Worm (Caenorhabditis elegans) whole organism, young adult: ENCODE data around the gene moe-3.

ENCODE experiments used
- B0261.1 ChIP-seq: sonication (generic microtip); optimal IDR thresholded peaks from 2 replicates; lab custom pipeline; 2016; ENCODE audit warnings: mild to moderate bottlenecking, missing genetic modification characterization, moderate library complexity, missing compliant biosample characterization
- F22D6.2 ChIP-seq: sonication (generic microtip); optimal IDR thresholded peaks from 2 replicates; lab custom pipeline; 2016; ENCODE audit warnings: mild to moderate bottlenecking, missing genetic modification characterization, missing compliant biosample characterization
- F37B4.10 ChIP-seq: fragments of 200-800 bp; sonication (Bioruptor generic); IDR thresholded peaks from 2 replicates; pipeline ENCODE4 v1.3.6; 2022; ENCODE audit warnings: missing genetic modification characterization, missing compliant biosample characterization
- F39B2.1 ChIP-seq: fragments of 200-800 bp; sonication (Bioruptor generic); IDR thresholded peaks from 2 replicates; pipeline ENCODE4 v1.3.6; 2022; ENCODE audit warnings: missing genetic modification reagents, missing genetic modification characterization, missing compliant biosample characterization
- K12H6.12 ChIP-seq: fragments of 200-800 bp; sonication (Bioruptor generic); optimal IDR thresholded peaks from 2 replicates; lab custom pipeline; 2018; ENCODE audit warnings: mild to moderate bottlenecking, missing genetic modification characterization, missing compliant biosample characterization
- T26A5.8 ChIP-seq: sonication (generic microtip); optimal IDR thresholded peaks from 2 replicates; lab custom pipeline; 2016; ENCODE audit warnings: missing genetic modification characterization, missing compliant biosample characterization
- Y53G8AR.9 ChIP-seq: fragments of 200-800 bp; sonication (Bioruptor generic); conservative IDR thresholded peaks from 2 replicates; pipeline ENCODE4 v1.3.6; 2022; ENCODE audit warnings: missing genetic modification reagents, missing genetic modification characterization, missing compliant biosample characterization
- Y67H2A.10 ChIP-seq: fragments of 200-800 bp; sonication (Bioruptor generic); conservative IDR thresholded peaks from 2 replicates; pipeline ENCODE4 v1.3.6; 2022; ENCODE audit warnings: missing genetic modification reagents, missing genetic modification characterization, missing compliant biosample characterization
- ZK185.1 ChIP-seq: sonication (generic microtip); optimal IDR thresholded peaks from 2 replicates; lab custom pipeline; 2016; ENCODE audit warnings: mild to moderate bottlenecking, missing genetic modification characterization, missing compliant biosample characterization; ENCODE audit not compliant: poor library complexity, severe bottlenecking
- akir-1 ChIP-seq: fragments of 200-800 bp; sonication (Bioruptor generic); optimal IDR thresholded peaks from 2 replicates; lab custom pipeline; 2018; ENCODE audit warnings: mild to moderate bottlenecking, missing genetic modification characterization, moderate library complexity, missing compliant biosample characterization
- aptf-2 ChIP-seq: fragments of 200-800 bp; sonication (Bioruptor generic); conservative IDR thresholded peaks from 2 replicates; pipeline ENCODE4 v1.3.6; 2022; ENCODE audit warnings: missing genetic modification reagents, missing genetic modification characterization, missing compliant biosample characterization
- attf-6 ChIP-seq: fragments of 200-800 bp; sonication (Bioruptor generic); IDR thresholded peaks from 2 replicates; pipeline ENCODE4 v1.3.6; 2022; ENCODE audit warnings: missing genetic modification reagents, missing genetic modification characterization, missing compliant biosample characterization
- bed-2 ChIP-seq: fragments of 200-800 bp; sonication (Bioruptor generic); IDR thresholded peaks from 2 replicates; pipeline ENCODE4 v1.3.6; 2022; ENCODE audit warnings: missing genetic modification reagents, missing genetic modification characterization, missing compliant biosample characterization
- ccch-3 ChIP-seq: fragments of 200-800 bp; sonication (Bioruptor generic); optimal IDR thresholded peaks from 2 replicates; lab custom pipeline; 2018; ENCODE audit warnings: mild to moderate bottlenecking, missing genetic modification characterization, missing compliant biosample characterization
- ceh-40 ChIP-seq: fragments of 200-800 bp; sonication (Bioruptor generic); IDR thresholded peaks from 2 replicates; pipeline ENCODE4 v1.3.6; 2022; ENCODE audit warnings: missing genetic modification characterization, missing compliant biosample characterization
- ceh-58 ChIP-seq: fragments of 200-800 bp; sonication (Bioruptor generic); IDR thresholded peaks from 2 replicates; pipeline ENCODE4 v1.3.6; 2022; ENCODE audit warnings: missing genetic modification characterization, missing compliant biosample characterization
- ceh-91 ChIP-seq: fragments of 200-800 bp; sonication (Bioruptor generic); IDR thresholded peaks from 2 replicates; pipeline ENCODE4 v1.3.6; 2022; ENCODE audit warnings: missing genetic modification reagents, missing genetic modification characterization, missing compliant biosample characterization
- chd-7 ChIP-seq: sonication (generic microtip); optimal IDR thresholded peaks from 2 replicates; lab custom pipeline; 2016; ENCODE audit warnings: mild to moderate bottlenecking, missing genetic modification characterization, moderate library complexity, missing compliant biosample characterization
- dox-1 ChIP-seq: fragments of 200-800 bp; sonication (Bioruptor generic); IDR thresholded peaks from 2 replicates; pipeline ENCODE4 v1.3.6; 2022; ENCODE audit warnings: missing genetic modification reagents, missing genetic modification characterization, missing compliant biosample characterization
- dpl-1 ChIP-seq: fragments of 150-350 bp; optimal IDR thresholded peaks from 2 replicates; lab custom pipeline; 2014; ENCODE audit warnings: missing biosample characterization, missing genetic modification reagents, missing genetic modification characterization
- efl-1 ChIP-seq: fragments of 150-350 bp; optimal IDR thresholded peaks from 2 replicates; lab custom pipeline; 2014; ENCODE audit warnings: missing biosample characterization, missing genetic modification reagents, missing genetic modification characterization
- egl-44 ChIP-seq: fragments of 200-800 bp; sonication (Bioruptor generic); IDR thresholded peaks from 2 replicates; pipeline ENCODE4 v1.3.6; 2022; ENCODE audit warnings: missing genetic modification reagents, missing genetic modification characterization, missing compliant biosample characterization
- ekl-4 ChIP-seq: fragments of 200-800 bp; sonication (Bioruptor generic); IDR thresholded peaks from 2 replicates; pipeline ENCODE4 v1.3.6; 2022; ENCODE audit warnings: missing genetic modification reagents, missing genetic modification characterization, missing compliant biosample characterization
- him-1 ChIP-seq: sonication (generic microtip); optimal IDR thresholded peaks from 2 replicates; lab custom pipeline; 2016; ENCODE audit warnings: missing genotype, missing genetic modification reagents, missing genetic modification characterization, missing compliant biosample characterization
- hmg-1.2 ChIP-seq: fragments of 200-800 bp; sonication (Bioruptor generic); IDR thresholded peaks from 2 replicates; pipeline ENCODE4 v1.3.6; 2022; ENCODE audit warnings: missing genetic modification reagents, missing genetic modification characterization, missing compliant biosample characterization
- hsf-1 ChIP-seq: fragments of 200-800 bp; sonication (Bioruptor generic); IDR thresholded peaks from 2 replicates; pipeline ENCODE4 v1.3.6; 2022; ENCODE audit warnings: missing genetic modification reagents, missing genetic modification characterization, missing compliant biosample characterization
- lag-1 ChIP-seq: fragments of 200-800 bp; sonication (Bioruptor generic); IDR thresholded peaks from 2 replicates; pipeline ENCODE4 v1.3.6; 2022; ENCODE audit warnings: missing genetic modification reagents, missing genetic modification characterization, missing compliant biosample characterization
- let-526 ChIP-seq: fragments of 200-800 bp; sonication (Bioruptor generic); IDR thresholded peaks from 2 replicates; pipeline ENCODE4 v1.3.6; 2022; ENCODE audit warnings: missing genetic modification reagents, missing genetic modification characterization, missing compliant biosample characterization
- lin-26 ChIP-seq: fragments of 200-800 bp; sonication (Bioruptor generic); IDR thresholded peaks from 2 replicates; pipeline ENCODE4 v1.3.6; 2022; ENCODE audit warnings: missing genetic modification reagents, missing genetic modification characterization, missing compliant biosample characterization
- lin-35 ChIP-seq, 3 experiments: fragments of 150-350 bp in 2 of 3; sonication (generic microtip) in 1 of 3; optimal IDR thresholded peaks; 2 replicates each; lab custom pipeline; 2014 to 2018; ENCODE audit warnings: missing biosample characterization in 3 of 3, missing genetic modification characterization in 3 of 3, missing genetic modification reagents in 3 of 3
- lin-40 ChIP-seq: sonication (generic microtip); optimal IDR thresholded peaks from 2 replicates; lab custom pipeline; 2016; ENCODE audit warnings: missing genetic modification characterization, mild to moderate bottlenecking, missing compliant biosample characterization, missing genotype, missing genetic modification reagents
- madf-8 ChIP-seq: fragments of 200-800 bp; sonication (Bioruptor generic); conservative IDR thresholded peaks from 2 replicates; pipeline ENCODE4 v1.3.6; 2022; ENCODE audit warnings: missing genetic modification reagents, missing genetic modification characterization, missing compliant biosample characterization
- mxl-1 ChIP-seq: sonication (generic microtip); optimal IDR thresholded peaks from 2 replicates; lab custom pipeline; 2016; ENCODE audit warnings: missing genetic modification characterization, missing compliant biosample characterization
- nfya-1 ChIP-seq: sonication (generic microtip); optimal IDR thresholded peaks from 2 replicates; lab custom pipeline; 2017; ENCODE audit warnings: antibody characterized with exemption, missing compliant biosample characterization, missing genetic modification characterization, borderline replicate concordance; ENCODE audit not compliant: insufficient read depth
- nfya-2 ChIP-seq: fragments of 200-800 bp; sonication (Bioruptor generic); IDR thresholded peaks from 2 replicates; pipeline ENCODE4 v1.3.6; 2022; ENCODE audit warnings: missing genetic modification reagents, missing genetic modification characterization, missing compliant biosample characterization
- nhr-120 ChIP-seq: fragments of 200-800 bp; sonication (Bioruptor generic); IDR thresholded peaks from 2 replicates; pipeline ENCODE4 v1.3.6; 2022; ENCODE audit warnings: missing genetic modification characterization, missing compliant biosample characterization
- nhr-80 ChIP-seq: sonication (generic microtip); optimal IDR thresholded peaks from 2 replicates; lab custom pipeline; 2016; ENCODE audit warnings: missing genetic modification characterization, missing compliant biosample characterization
- pha-4 ChIP-seq: fragments of 150-350 bp; sonication (generic microtip); optimal IDR thresholded peaks from 2 replicates; lab custom pipeline; 2014; ENCODE audit warnings: missing biosample characterization, missing genetic modification reagents, missing genetic modification characterization
- rcor-1 ChIP-seq: fragments of 200-800 bp; sonication (Bioruptor generic); IDR thresholded peaks from 2 replicates; pipeline ENCODE4 v1.3.6; 2022; ENCODE audit warnings: missing genetic modification reagents, missing genetic modification characterization, missing compliant biosample characterization
- sdz-38 ChIP-seq: sonication (generic microtip); optimal IDR thresholded peaks from 2 replicates; lab custom pipeline; 2016; ENCODE audit warnings: missing genotype, missing genetic modification characterization, missing compliant biosample characterization
- sea-2 ChIP-seq: fragments of 200-800 bp; sonication (Bioruptor generic); IDR thresholded peaks from 2 replicates; pipeline ENCODE4 v1.3.6; 2022; ENCODE audit warnings: missing genetic modification characterization, missing compliant biosample characterization
- snpc-1.1 ChIP-seq: sonication (generic microtip); optimal IDR thresholded peaks from 2 replicates; lab custom pipeline; 2017; ENCODE audit warnings: missing genetic modification characterization, mild to moderate bottlenecking, missing compliant biosample characterization, antibody characterized with exemption, moderate library complexity, missing genotype, missing genetic modification reagents; ENCODE audit not compliant: insufficient read depth
- somi-1 ChIP-seq: fragments of 200-800 bp; sonication (Bioruptor generic); optimal IDR thresholded peaks from 2 replicates; lab custom pipeline; 2018; ENCODE audit warnings: mild to moderate bottlenecking, missing genetic modification characterization, missing compliant biosample characterization
- xnd-1 ChIP-seq: sonication (generic microtip); optimal IDR thresholded peaks from 2 replicates; lab custom pipeline; 2016; ENCODE audit warnings: missing genotype, missing genetic modification reagents, missing genetic modification characterization, missing compliant biosample characterization
- ztf-22 ChIP-seq: fragments of 200-800 bp; sonication (Bioruptor generic); optimal IDR thresholded peaks from 2 replicates; lab custom pipeline; 2018; ENCODE audit warnings: mild to moderate bottlenecking, missing genetic modification characterization, moderate library complexity, missing compliant biosample characterization
- ztf-25 ChIP-seq: fragments of 200-800 bp; sonication (Bioruptor generic); IDR thresholded peaks from 2 replicates; pipeline ENCODE4 v1.3.6; 2022; ENCODE audit warnings: missing genetic modification reagents, missing genetic modification characterization, missing compliant biosample characterization
- ztf-28 ChIP-seq: fragments of 200-800 bp; sonication (Bioruptor generic); IDR thresholded peaks from 2 replicates; pipeline ENCODE4 v1.3.6; 2022; ENCODE audit warnings: missing genetic modification reagents, missing genetic modification characterization, missing compliant biosample characterization

The moe-3 gene

DNA sequence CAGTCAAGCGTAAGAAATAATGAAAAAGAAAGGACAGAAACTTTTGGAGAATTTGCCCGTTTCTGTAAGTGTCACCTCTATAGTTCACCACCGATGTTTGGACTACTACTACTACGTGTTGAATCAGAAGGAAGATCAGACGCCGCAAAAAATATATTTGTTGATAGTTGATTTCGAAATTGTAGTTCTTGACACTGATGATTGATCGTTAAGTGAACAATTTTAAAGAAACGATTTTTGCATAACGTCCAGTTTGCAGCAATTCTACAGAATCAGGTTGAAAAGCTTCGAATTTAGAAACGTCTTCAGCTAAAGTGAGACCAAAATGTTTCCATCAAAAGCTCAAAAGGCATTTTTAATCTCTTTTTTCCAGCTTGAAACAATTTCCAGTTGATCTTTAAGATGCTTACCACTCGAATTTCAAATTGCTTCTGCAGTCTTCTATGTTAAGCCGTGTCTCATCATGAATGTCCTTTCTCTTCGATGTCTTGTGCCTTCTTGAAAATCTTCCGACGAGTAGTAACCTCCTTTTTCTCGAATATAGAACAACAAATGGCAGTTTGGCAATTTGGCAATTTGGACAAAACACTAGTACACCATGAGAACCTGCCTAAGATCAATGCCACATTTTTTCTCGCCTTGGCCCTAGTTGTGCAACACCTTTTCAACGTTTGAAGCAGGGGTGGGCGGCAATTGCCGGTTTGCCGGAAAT is 30.3 kb upstream of the moe-3 start:
- peak; percentile 3 for TF ChIP-seq snpc-1.1 (tag; lab: Kevin White, UChicago)
- TF ChIP-seq Y53G8AR.9 (GFP tag; lab: Robert Waterston, UW), result 0 out of 2 replicates have a peak, but pooled peaks have one; percentile 7
- no peak for TF ChIP-seq akir-1 (GFP tag; lab: Kevin White, UChicago)

DNA sequence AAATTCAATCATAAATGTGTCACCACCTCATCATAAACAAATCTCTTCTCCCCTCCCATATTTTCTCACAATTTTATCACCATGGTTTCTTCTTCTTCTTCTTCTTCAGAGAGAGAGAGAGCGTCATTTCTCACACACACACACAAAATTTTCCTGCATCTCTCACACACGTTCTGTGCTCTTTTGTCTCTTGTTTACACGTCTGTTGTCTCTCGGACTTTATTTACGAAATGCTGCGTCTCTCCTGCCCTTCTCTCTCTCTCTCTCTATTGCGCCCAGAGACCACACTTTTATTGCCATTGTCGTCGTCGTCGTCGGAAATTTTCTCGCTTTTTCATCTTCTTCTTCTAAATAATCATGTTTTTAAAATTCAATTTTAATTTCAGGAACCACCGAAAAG is 29.6 kb upstream of the moe-3 start, which contains the start of gene lec-1:
Gene lec-1 (plus strand): TSS at position 387 of the 400 bp plus-strand sequence.
- TF ChIP-seq T26A5.8 (tag; lab: Kevin White, UChicago), result no peak
- no peak for TF ChIP-seq ceh-58 (GFP tag; lab: Robert Waterston, UW)
- no peak for TF ChIP-seq ekl-4 (GFP tag; lab: Robert Waterston, UW)
- no peak for TF ChIP-seq dpl-1 (GFP tag; lab: Kevin White, UChicago)
- no peak for TF ChIP-seq sea-2 (GFP tag; lab: Robert Waterston, UW)
- TF ChIP-seq hmg-1.2 (GFP tag; lab: Robert Waterston, UW), result peak; percentile 79; the same call in 1 of the 2 replicates
- TF ChIP-seq let-526 (GFP tag; lab: Robert Waterston, UW), result no peak
- TF ChIP-seq ztf-28 (GFP tag; lab: Robert Waterston, UW), result no peak
- TF ChIP-seq chd-7 (tag; lab: Kevin White, UChicago), result no peak
- TF ChIP-seq ztf-25 (GFP tag; lab: Robert Waterston, UW), result no peak
- no peak for TF ChIP-seq ceh-40
- no peak for TF ChIP-seq hsf-1 (GFP tag; lab: Robert Waterston, UW)
- no peak for TF ChIP-seq him-1 (tag; lab: Kevin White, UChicago)
- no peak for TF ChIP-seq sdz-38 (tag; lab: Kevin White, UChicago)
- TF ChIP-seq egl-44, result no peak
- no peak for TF ChIP-seq nhr-120
- peak; percentile 41 for TF ChIP-seq pha-4
- no peak for TF ChIP-seq madf-8 (GFP tag; lab: Robert Waterston, UW)
- TF ChIP-seq rcor-1 (GFP tag; lab: Robert Waterston, UW), result no peak
- peak; percentile 55; the same call in 1 of the 2 replicates for TF ChIP-seq dox-1 (GFP tag; lab: Robert Waterston, UW)
- no peak for TF ChIP-seq somi-1
- no peak for TF ChIP-seq aptf-2 (GFP tag; lab: Robert Waterston, UW)
- peak; percentile 45 for TF ChIP-seq lin-40 (tag; lab: Kevin White, UChicago)
- TF ChIP-seq mxl-1 (tag; lab: Kevin White, UChicago), result no peak
- TF ChIP-seq K12H6.12 (tag; lab: Kevin White, UChicago), result peak; percentile 24
- no peak for TF ChIP-seq xnd-1 (tag; lab: Kevin White, UChicago)
- TF ChIP-seq lin-35 (GFP tag; optimal IDR thresholded peaks at IDR 0.05; lab: Kevin White, UChicago), result peak in 1 of 3 experiments; percentile 16
- TF ChIP-seq nfya-2 (GFP tag; lab: Robert Waterston, UW), result no peak
- no peak for TF ChIP-seq bed-2
- TF ChIP-seq nfya-1 (tag; lab: Kevin White, UChicago), result no peak
- no peak for TF ChIP-seq F22D6.2 (tag; lab: Kevin White, UChicago)
- TF ChIP-seq Y67H2A.10 (GFP tag; lab: Robert Waterston, UW), result no peak
- no peak for TF ChIP-seq ccch-3
- no peak for TF ChIP-seq ceh-91
- TF ChIP-seq lin-26 (GFP tag; lab: Robert Waterston, UW), result no peak
- no peak for TF ChIP-seq ztf-22 (GFP tag; lab: Kevin White, UChicago)
- TF ChIP-seq efl-1 (GFP tag; lab: Kevin White, UChicago), result no peak
- peak; percentile 77 for TF ChIP-seq nhr-80 (tag; lab: Kevin White, UChicago)
- no peak for TF ChIP-seq B0261.1 (tag; lab: Kevin White, UChicago)
- TF ChIP-seq lag-1 (GFP tag; lab: Robert Waterston, UW), result no peak
- no peak for TF ChIP-seq F37B4.10 (GFP tag; lab: Robert Waterston, UW)
- no peak for TF ChIP-seq F39B2.1 (GFP tag; lab: Robert Waterston, UW)
- peak; percentile 12 for TF ChIP-seq ZK185.1 (tag; lab: Kevin White, UChicago)
- TF ChIP-seq attf-6 (GFP tag; lab: Robert Waterston, UW), result no peak
